Worm (Caenorhabditis elegans) whole organism, late embryonic: ENCODE results near the gene mob-1.

Experiments
- C38D4.7 ChIP-seq: fragments of 200-800 bp; sonication (Bioruptor generic); optimal IDR thresholded peaks from 2 replicates; lab custom pipeline; 2018; ENCODE audit warnings: mild to moderate bottlenecking, missing genetic modification characterization, moderate library complexity, missing compliant biosample characterization
- F13H6.1 ChIP-seq: sonication (generic microtip); optimal IDR thresholded peaks from 2 replicates; lab custom pipeline; 2016; ENCODE audit warnings: missing genetic modification characterization, missing compliant biosample characterization
- K09A11.1 ChIP-seq: sonication (generic microtip); optimal IDR thresholded peaks from 2 replicates; lab custom pipeline; 2017; ENCODE audit warnings: antibody characterized with exemption, mild to moderate bottlenecking, missing genetic modification characterization, missing compliant biosample characterization; ENCODE audit not compliant: insufficient read depth
- Y22D7AL.16 ChIP-seq: sonication (generic microtip); optimal IDR thresholded peaks from 2 replicates; lab custom pipeline; 2016; ENCODE audit warnings: missing genetic modification characterization, missing compliant biosample characterization
- ama-1 ChIP-seq: fragments of 150-350 bp; optimal IDR thresholded peaks from 2 replicates; lab custom pipeline; 2014
- ceh-14 ChIP-seq: sonication (generic microtip); optimal IDR thresholded peaks from 2 replicates; lab custom pipeline; 2016; ENCODE audit warnings: missing genotype, missing genetic modification characterization, missing compliant biosample characterization
- ceh-2 ChIP-seq: sonication (generic microtip); optimal IDR thresholded peaks from 2 replicates; lab custom pipeline; 2016; ENCODE audit warnings: missing genotype, missing genetic modification characterization, missing compliant biosample characterization
- ceh-24 ChIP-seq: sonication (generic microtip); optimal IDR thresholded peaks from 2 replicates; lab custom pipeline; 2016; ENCODE audit warnings: mild to moderate bottlenecking, missing genetic modification characterization, missing compliant biosample characterization
- ceh-31 ChIP-seq: sonication (generic microtip); optimal IDR thresholded peaks from 2 replicates; lab custom pipeline; 2016; ENCODE audit warnings: missing genetic modification characterization, missing compliant biosample characterization
- ceh-34 ChIP-seq: sonication (generic microtip); optimal IDR thresholded peaks from 2 replicates; lab custom pipeline; 2016; ENCODE audit warnings: mild to moderate bottlenecking, missing genetic modification characterization, missing compliant biosample characterization
- ceh-6 ChIP-seq: fragments of 200-800 bp; sonication (Bioruptor generic); optimal IDR thresholded peaks from 2 replicates; lab custom pipeline; 2018; ENCODE audit warnings: mild to moderate bottlenecking, missing genetic modification characterization, missing compliant biosample characterization
- ceh-9 ChIP-seq: sonication (generic microtip); optimal IDR thresholded peaks from 2 replicates; lab custom pipeline; 2016; ENCODE audit warnings: mild to moderate bottlenecking, missing genetic modification characterization, inconsistent platforms, missing compliant biosample characterization
- ets-4 ChIP-seq: sonication (generic microtip); optimal IDR thresholded peaks from 2 replicates; lab custom pipeline; 2016; ENCODE audit warnings: missing genetic modification characterization, missing compliant biosample characterization
- eyg-1 ChIP-seq: sonication (generic microtip); optimal IDR thresholded peaks from 2 replicates; lab custom pipeline; 2016; ENCODE audit warnings: missing genotype, missing genetic modification characterization, missing compliant biosample characterization
- fax-1 ChIP-seq: sonication (generic microtip); optimal IDR thresholded peaks from 2 replicates; lab custom pipeline; 2016; ENCODE audit warnings: missing genotype, missing genetic modification characterization, missing compliant biosample characterization
- fkh-6 ChIP-seq: sonication (generic microtip); optimal IDR thresholded peaks from 2 replicates; lab custom pipeline; 2016; ENCODE audit warnings: missing genetic modification characterization, missing compliant biosample characterization
- hlh-13 ChIP-seq: fragments of 200-800 bp; sonication (Bioruptor generic); optimal IDR thresholded peaks from 2 replicates; lab custom pipeline; 2018; ENCODE audit warnings: mild to moderate bottlenecking, missing genetic modification characterization, missing compliant biosample characterization
- hlh-15 ChIP-seq: sonication (generic microtip); optimal IDR thresholded peaks from 2 replicates; lab custom pipeline; 2016; ENCODE audit warnings: missing genetic modification characterization, missing compliant biosample characterization
- hlh-6 ChIP-seq: sonication (generic microtip); optimal IDR thresholded peaks from 2 replicates; lab custom pipeline; 2016; ENCODE audit warnings: missing genotype, missing genetic modification characterization, missing compliant biosample characterization
- lim-6 ChIP-seq: sonication (generic microtip); optimal IDR thresholded peaks from 2 replicates; lab custom pipeline; 2016; ENCODE audit warnings: missing genetic modification characterization, missing compliant biosample characterization
- madf-2 ChIP-seq: sonication (generic microtip); optimal IDR thresholded peaks from 2 replicates; lab custom pipeline; 2017; ENCODE audit warnings: missing genetic modification characterization, missing compliant biosample characterization
- mec-3 ChIP-seq: sonication (generic microtip); optimal IDR thresholded peaks from 2 replicates; lab custom pipeline; 2016; ENCODE audit warnings: borderline replicate concordance, missing genetic modification characterization, missing compliant biosample characterization
- nfya-1 ChIP-seq: sonication (generic microtip); optimal IDR thresholded peaks from 2 replicates; lab custom pipeline; 2017; ENCODE audit warnings: missing genetic modification characterization, mild to moderate bottlenecking, missing compliant biosample characterization, antibody characterized with exemption, moderate library complexity
- nhr-232 ChIP-seq: sonication (generic microtip); optimal IDR thresholded peaks from 2 replicates; lab custom pipeline; 2016; ENCODE audit warnings: missing genetic modification characterization, missing compliant biosample characterization
- pag-3 ChIP-seq: sonication (generic microtip); optimal IDR thresholded peaks from 2 replicates; lab custom pipeline; 2016; ENCODE audit warnings: missing compliant biosample characterization, missing genetic modification characterization, borderline replicate concordance
- pax-1 ChIP-seq: fragments of 150-350 bp; optimal IDR thresholded peaks from 2 replicates; lab custom pipeline; 2014; ENCODE audit warnings: missing biosample characterization, missing genetic modification characterization
- ref-2 ChIP-seq: sonication (generic microtip); optimal IDR thresholded peaks from 2 replicates; lab custom pipeline; 2016; ENCODE audit warnings: missing genetic modification characterization, missing compliant biosample characterization
- rnt-1 ChIP-seq: sonication (generic microtip); optimal IDR thresholded peaks from 2 replicates; lab custom pipeline; 2016; ENCODE audit warnings: missing genetic modification characterization, missing compliant biosample characterization
- tbx-2 ChIP-seq: sonication (generic microtip); optimal IDR thresholded peaks from 2 replicates; lab custom pipeline; 2016; ENCODE audit warnings: missing genetic modification characterization, missing compliant biosample characterization
- tbx-7 ChIP-seq: sonication (generic microtip); optimal IDR thresholded peaks from 2 replicates; lab custom pipeline; 2016; ENCODE audit warnings: missing genotype, missing genetic modification characterization, missing compliant biosample characterization
- ttx-3 ChIP-seq: sonication (generic microtip); optimal IDR thresholded peaks from 2 replicates; lab custom pipeline; 2016; ENCODE audit warnings: missing genetic modification reagents, missing genetic modification characterization, missing compliant biosample characterization
- unc-3 ChIP-seq, 2 experiments: fragments of 200-800 bp in 1 of 2; sonication (Bioruptor generic) in 1 of 2; sonication (generic microtip) in 1 of 2; conservative IDR thresholded peaks in 1 of 2; optimal IDR thresholded peaks in 1 of 2; 2 replicates each; pipeline versions ENCODE4 v1.3.6 to Lab custom; 2016 to 2022; ENCODE audit warnings: missing compliant biosample characterization in 2 of 2, missing genetic modification characterization in 2 of 2, missing genetic modification reagents in 1 of 2
- unc-42 ChIP-seq: sonication (generic microtip); optimal IDR thresholded peaks from 2 replicates; lab custom pipeline; 2016; ENCODE audit warnings: missing genotype, missing genetic modification characterization, missing compliant biosample characterization
- unc-55 ChIP-seq: sonication (generic microtip); optimal IDR thresholded peaks from 2 replicates; lab custom pipeline; 2017; ENCODE audit warnings: missing biosample characterization, missing genetic modification reagents, missing genetic modification characterization
- zip-5 ChIP-seq: sonication (generic microtip); optimal IDR thresholded peaks from 2 replicates; lab custom pipeline; 2016; ENCODE audit warnings: missing genetic modification characterization, missing compliant biosample characterization

Gene mob-1

ce11 chrIV:11871898-11872297 is 11.5 kb downstream of the mob-1 start:
- TF ChIP-seq lim-6 (tag; lab: Kevin White, UChicago) (peak; percentile 45), nfya-1 (peak; percentile 16), unc-42 (tag; lab: Kevin White, UChicago) (peak; percentile 66), ama-1 (lab: Kevin White, UChicago) (no peak), ttx-3 (peak; percentile 41), ceh-14 (tag; lab: Kevin White, UChicago) (peak; percentile 64), ceh-31 (tag; lab: Kevin White, UChicago) (peak; percentile 18), ceh-9 (tag; lab: Kevin White, UChicago) (peak; percentile 27), F13H6.1 (tag; lab: Kevin White, UChicago) (no peak)

- TF ChIP-seq C38D4.7 (GFP tag; lab: Kevin White, UChicago): no peak
- no peak for TF ChIP-seq pax-1 (tag; lab: Kevin White, UChicago)
- no peak for TF ChIP-seq fax-1 (tag; lab: Kevin White, UChicago)
- TF ChIP-seq ets-4: no peak
- TF ChIP-seq unc-3 (GFP tag; conservative IDR thresholded peaks at IDR 0.05; lab: Robert Waterston, UW): no peak
- no peak for TF ChIP-seq unc-3 (tag; optimal IDR thresholded peaks at IDR 0.05; lab: Kevin White, UChicago)
- TF ChIP-seq ceh-6 (GFP tag; lab: Kevin White, UChicago): no peak
- TF ChIP-seq K09A11.1 (tag; lab: Kevin White, UChicago): no peak
- TF ChIP-seq pag-3 (tag; lab: Kevin White, UChicago): no peak
- no peak for TF ChIP-seq zip-5 (tag; lab: Kevin White, UChicago)
- TF ChIP-seq nfya-1: no peak
- no peak for TF ChIP-seq mec-3 (tag; lab: Kevin White, UChicago)
- TF ChIP-seq fkh-6: no peak
Observed at ce11 chrIV:11877674-11878073, 17.3 kb downstream of the mob-1 start, which contains the start of gene pph-2. Gene pph-2, minus strand, starts transcription at chrIV:11877774.

DNA sequence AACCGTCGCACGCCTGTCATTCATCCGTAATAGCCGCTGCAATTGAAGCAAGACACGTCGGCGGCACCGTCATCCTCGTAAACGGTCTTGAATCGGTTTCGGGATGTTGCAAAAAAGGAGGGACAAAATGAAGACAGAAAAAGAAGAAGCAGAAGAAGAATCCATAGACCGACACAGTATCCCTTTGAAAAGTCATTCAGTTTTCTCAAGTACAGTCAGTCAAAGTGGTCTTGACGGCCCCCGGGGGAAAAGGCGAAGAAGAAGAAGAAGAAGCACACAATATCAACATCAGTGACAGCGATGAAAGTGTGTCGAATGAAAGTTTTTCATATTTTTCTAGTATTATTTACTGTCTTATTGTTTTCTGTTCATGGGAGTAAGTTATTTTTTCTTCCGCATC is 17.9 kb downstream of the mob-1 start, which contains the start of gene cutl-27:
Gene cutl-27 (plus strand): TSS at position 301 of the 400 bp plus-strand sequence.
- TF ChIP-seq unc-55: no peak
- TF ChIP-seq ceh-6 (GFP tag; lab: Kevin White, UChicago): no peak
- TF ChIP-seq hlh-6 (tag; lab: Kevin White, UChicago): no peak
- TF ChIP-seq tbx-7 (tag; lab: Kevin White, UChicago): no peak
- no peak for TF ChIP-seq rnt-1 (tag; lab: Kevin White, UChicago)
- no peak for TF ChIP-seq unc-3 (GFP tag; conservative IDR thresholded peaks at IDR 0.05; lab: Robert Waterston, UW)
- TF ChIP-seq unc-3 (tag; optimal IDR thresholded peaks at IDR 0.05; lab: Kevin White, UChicago): no peak
- no peak for TF ChIP-seq eyg-1
- TF ChIP-seq ref-2 (tag; lab: Kevin White, UChicago): no peak
- no peak for TF ChIP-seq hlh-15
- no peak for TF ChIP-seq ceh-2 (tag; lab: Kevin White, UChicago)
- no peak for TF ChIP-seq zip-5 (tag; lab: Kevin White, UChicago)
- no peak for TF ChIP-seq nhr-232 (tag; lab: Kevin White, UChicago)
- TF ChIP-seq ceh-34 (tag; lab: Kevin White, UChicago): no peak
- no peak for TF ChIP-seq hlh-13
- TF ChIP-seq Y22D7AL.16 (tag; lab: Kevin White, UChicago): no peak
- TF ChIP-seq ama-1 (lab: Kevin White, UChicago): no peak
- no peak for TF ChIP-seq tbx-2 (tag; lab: Kevin White, UChicago)
- TF ChIP-seq pax-1 (tag; lab: Kevin White, UChicago): no peak
- TF ChIP-seq ceh-24 (tag; lab: Kevin White, UChicago): no peak

DNA sequence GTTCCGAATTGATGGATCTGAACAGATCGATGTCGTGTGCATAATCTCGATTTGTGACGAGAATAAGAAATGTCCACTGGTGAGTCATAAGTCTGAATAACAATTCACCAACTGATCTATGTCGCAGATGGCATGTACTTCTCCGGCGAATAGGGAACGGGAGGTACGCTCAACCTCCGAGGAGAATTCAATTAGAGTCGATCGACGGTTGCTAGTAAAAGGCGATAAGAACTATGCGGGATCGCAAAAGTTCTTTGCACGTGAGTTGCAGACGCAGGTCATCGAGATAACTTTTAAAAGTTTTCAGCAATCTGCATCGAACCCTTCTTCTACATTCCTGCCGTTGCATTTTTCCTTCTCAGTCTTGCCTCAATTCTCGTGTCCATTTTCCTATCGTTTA is 22.2 kb downstream of the mob-1 start:
- TF ChIP-seq mec-3 (tag; lab: Kevin White, UChicago): no peak
- TF ChIP-seq unc-42 (tag; lab: Kevin White, UChicago): no peak
- no peak for TF ChIP-seq madf-2 (tag; lab: Kevin White, UChicago)
- no peak for TF ChIP-seq ttx-3
- TF ChIP-seq ceh-34 (tag; lab: Kevin White, UChicago): no peak
- TF ChIP-seq, all 69 proteins: peak for 0
